Worm (Caenorhabditis elegans) whole organism, L1 larva: Measurements from ENCODE around the gene dsl-7.

Source experiments
- dpl-1 ChIP-seq, 3 experiments: fragments of 150-350 bp in 2 of 3; sonication (generic microtip) in 1 of 3; optimal IDR thresholded peaks; 2 replicates each; lab custom pipeline; 2014 to 2017; ENCODE audit warnings: missing biosample characterization in 3 of 3, missing genetic modification characterization in 3 of 3, missing genetic modification reagents in 3 of 3
- egl-27 ChIP-seq, 2 experiments: fragments of 150-350 bp in 1 of 2; sonication (generic microtip); optimal IDR thresholded peaks; 3 replicates each; lab custom pipeline; 2017 to 2018; ENCODE audit warnings: missing biosample characterization in 2 of 2, missing genetic modification characterization in 2 of 2, missing genetic modification reagents in 2 of 2
- jun-1 ChIP-seq: fragments of 150-350 bp; optimal IDR thresholded peaks from 2 replicates; lab custom pipeline; 2014; ENCODE audit warnings: missing biosample characterization, missing genetic modification reagents, missing genetic modification characterization
- lin-13 ChIP-seq: fragments of 150-350 bp; optimal IDR thresholded peaks from 2 replicates; lab custom pipeline; 2014; ENCODE audit warnings: missing biosample characterization, missing genetic modification reagents, missing genetic modification characterization
- lin-35 ChIP-seq, 2 experiments: fragments of 150-350 bp; optimal IDR thresholded peaks; 2 replicates each; lab custom pipeline; 2014; ENCODE audit warnings: missing biosample characterization in 2 of 2, missing genetic modification characterization in 2 of 2, missing genetic modification reagents in 2 of 2
- lsy-2 ChIP-seq, 2 experiments: fragments of 150-350 bp; optimal IDR thresholded peaks; 2 replicates each; lab custom pipeline; 2014; ENCODE audit warnings: missing biosample characterization in 2 of 2, missing genetic modification characterization in 2 of 2
- mep-1 ChIP-seq: fragments of 150-350 bp; optimal IDR thresholded peaks from 2 replicates; lab custom pipeline; 2014; ENCODE audit warnings: missing biosample characterization, missing genetic modification characterization
- nhr-12 ChIP-seq: sonication (generic microtip); optimal IDR thresholded peaks from 2 replicates; lab custom pipeline; 2017; ENCODE audit warnings: missing biosample characterization, missing genetic modification characterization
- nhr-77 ChIP-seq: fragments of 150-350 bp; optimal IDR thresholded peaks from 2 replicates; lab custom pipeline; 2014; ENCODE audit warnings: missing biosample characterization, missing genetic modification characterization
- swsn-7 ChIP-seq: sonication (generic microtip); optimal IDR thresholded peaks from 2 replicates; lab custom pipeline; 2016; ENCODE audit warnings: missing genetic modification characterization, missing compliant biosample characterization
- unc-62 ChIP-seq: fragments of 150-350 bp; optimal IDR thresholded peaks from 2 replicates; lab custom pipeline; 2014; ENCODE audit warnings: missing biosample characterization, missing genetic modification reagents, missing genetic modification characterization
- ztf-4 ChIP-seq: fragments of 150-350 bp; optimal IDR thresholded peaks from 2 replicates; lab custom pipeline; 2014; ENCODE audit warnings: missing biosample characterization, missing genetic modification characterization

DNA sequence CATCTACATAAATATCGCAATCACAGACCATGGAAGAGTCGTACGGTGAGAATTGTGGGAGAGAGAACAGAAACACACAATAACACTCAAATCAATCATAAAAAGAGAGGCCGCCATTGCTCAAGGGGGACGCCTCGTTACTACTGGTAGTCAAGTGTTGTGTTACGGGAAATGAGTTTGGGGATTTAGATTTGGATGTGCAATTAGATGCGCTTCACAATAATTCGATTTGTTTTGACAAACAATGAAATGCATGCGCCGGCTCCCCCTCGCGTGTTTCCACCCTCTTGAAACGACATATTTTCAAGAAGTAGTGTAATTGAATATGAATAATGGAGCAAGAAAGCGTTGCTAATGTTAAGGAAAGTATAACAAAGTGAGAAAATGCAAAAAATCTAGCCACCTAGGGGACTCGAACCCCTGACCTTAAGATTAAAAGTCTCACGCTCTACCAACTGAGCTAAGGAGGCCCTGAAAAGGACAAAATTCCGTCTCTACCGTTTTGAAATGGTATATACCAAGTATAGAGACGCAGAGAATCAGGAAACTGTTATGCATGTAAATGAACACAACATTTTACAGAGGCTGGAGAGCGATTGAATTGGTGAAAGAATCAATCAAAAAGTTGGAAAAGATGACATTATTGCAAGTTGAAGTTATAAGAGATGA is 33.8 kb downstream of the dsl-7 start:
- TF ChIP-seq dpl-1 (GFP tag; optimal IDR thresholded peaks at IDR 0.05; lab: Kevin White, UChicago) (no peak), lsy-2 (tag; optimal IDR thresholded peaks at IDR 0.05; lab: Kevin White, UChicago) (no peak), ztf-4 (tag; lab: Kevin White, UChicago) (no peak), lin-13 (GFP tag; lab: Kevin White, UChicago) (no peak), jun-1 (no peak), lin-35 (GFP tag; optimal IDR thresholded peaks at IDR 0.05; lab: Kevin White, UChicago) (peak in 1 of 2 experiments; percentile 20), unc-62 (GFP tag; lab: Kevin White, UChicago) (no peak), mep-1 (tag; lab: Kevin White, UChicago) (no peak), egl-27 (tag; optimal IDR thresholded peaks at IDR 0.05; lab: Kevin White, UChicago) (no peak), nhr-77 (tag; lab: Kevin White, UChicago) (no peak), swsn-7 (tag; lab: Kevin White, UChicago) (no peak), nhr-12 (tag; lab: Kevin White, UChicago) (no peak)
